Worm (Caenorhabditis elegans): ENCODE data around the gene M04B2.2.

DNA sequence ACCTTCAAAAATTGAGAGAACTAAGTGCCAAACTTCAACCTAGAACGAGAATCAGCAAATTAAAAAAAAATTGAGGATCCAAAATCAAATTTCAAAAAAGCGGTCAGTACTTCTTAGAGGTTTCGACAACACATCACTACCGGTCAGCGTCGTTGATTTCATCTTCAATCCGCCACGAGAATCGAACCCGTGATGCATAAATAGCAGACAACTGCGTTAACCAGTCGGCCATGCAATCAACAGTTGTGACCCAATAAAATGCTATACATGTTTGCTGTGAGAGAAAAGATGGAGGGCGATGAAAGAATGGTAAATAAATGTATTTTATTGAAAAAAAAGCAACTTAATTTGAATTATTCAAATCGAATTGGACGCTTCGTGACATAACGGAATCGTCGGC is 21.8 kb downstream of the M04B2.2 start:
- TF ChIP-seq flt-1 (GFP tag; IDR thresholded peaks at IDR 0.05), result peak; percentile 95
- TF ChIP-seq ztf-29 (GFP tag; IDR thresholded peaks at IDR 0.05), result peak; percentile 81
- TF ChIP-seq cog-1 (tag; optimal IDR thresholded peaks at IDR 0.05), result peak; percentile 88
